Worm (Caenorhabditis elegans): Measurements from ENCODE around the gene srh-170.

- TF ChIP-seq ztf-23 (GFP tag; IDR thresholded peaks at IDR 0.05) (no peak), T22C8.4 (GFP tag; IDR thresholded peaks at IDR 0.05) (no peak), med-1 (GFP tag; optimal IDR thresholded peaks at IDR 0.05; ENCODE audit: insufficient read depth) (no peak), ref-1 (GFP tag; conservative IDR thresholded peaks at IDR 0.05) (no peak), flt-1 (GFP tag; IDR thresholded peaks at IDR 0.05) (no peak), cog-1 (tag; optimal IDR thresholded peaks at IDR 0.05) (no peak), klf-2 (GFP tag; conservative IDR thresholded peaks at IDR 0.05) (no peak)
These were observed 20.9 kb downstream of the srh-170 start for ce11 chrV:15367770-15368169.

All from whole organism, midembryonic.